Worm (Caenorhabditis elegans) whole organism, L1 larva: ENCODE measurements around the gene srn-1.

Experiments used
- ama-1 ChIP-seq: fragments of 150-350 bp; optimal IDR thresholded peaks from 2 replicates; lab custom pipeline; 2014
- ces-1 ChIP-seq: fragments of 150-350 bp; optimal IDR thresholded peaks from 2 replicates; lab custom pipeline; 2014; ENCODE audit warnings: missing biosample characterization, missing genetic modification reagents, missing genetic modification characterization
- elt-3 ChIP-seq, 6 experiments: fragments of 150-350 bp in 1 of 6; sonication (generic microtip); optimal IDR thresholded peaks; 2 replicates each; lab custom pipeline; 2017 to 2018; ENCODE audit warnings: missing biosample characterization in 6 of 6, missing genetic modification characterization in 6 of 6, inconsistent platforms in 1 of 6
- hpl-2 ChIP-seq: fragments of 150-350 bp; optimal IDR thresholded peaks from 2 replicates; lab custom pipeline; 2014; ENCODE audit warnings: missing biosample characterization, missing genetic modification reagents, missing genetic modification characterization
- irx-1 ChIP-seq: sonication (generic microtip); optimal IDR thresholded peaks from 2 replicates; lab custom pipeline; 2016; ENCODE audit warnings: missing genetic modification characterization, missing compliant biosample characterization
- mdl-1 ChIP-seq, 2 experiments: fragments of 150-350 bp; optimal IDR thresholded peaks; 2 replicates each; lab custom pipeline; 2014 to 2017; ENCODE audit warnings: missing biosample characterization in 2 of 2, missing genetic modification characterization in 2 of 2, inconsistent platforms in 1 of 2
- pqm-1 ChIP-seq: sonication (generic microtip); optimal IDR thresholded peaks from 3 replicates; lab custom pipeline; 2017; ENCODE audit warnings: missing biosample characterization, missing genetic modification characterization
- snpc-4 ChIP-seq: fragments of 150-350 bp; optimal IDR thresholded peaks from 2 replicates; lab custom pipeline; 2014; ENCODE audit warnings: missing biosample characterization, missing genetic modification characterization
- sup-37 ChIP-seq: fragments of 200-800 bp; sonication (Bioruptor generic); optimal IDR thresholded peaks from 2 replicates; lab custom pipeline; 2018; ENCODE audit warnings: mild to moderate bottlenecking, missing genetic modification characterization, missing compliant biosample characterization
- unc-30 ChIP-seq: sonication (generic microtip); optimal IDR thresholded peaks from 2 replicates; lab custom pipeline; 2017; ENCODE audit warnings: missing biosample characterization, missing genetic modification characterization
- zag-1 ChIP-seq: fragments of 150-350 bp; optimal IDR thresholded peaks from 2 replicates; lab custom pipeline; 2014; ENCODE audit warnings: missing biosample characterization, missing genetic modification characterization
- zip-4 ChIP-seq: fragments of 200-800 bp; sonication (Bioruptor generic); optimal IDR thresholded peaks from 2 replicates; lab custom pipeline; 2018; ENCODE audit warnings: mild to moderate bottlenecking, missing genetic modification characterization, moderate library complexity, missing compliant biosample characterization

DNA sequence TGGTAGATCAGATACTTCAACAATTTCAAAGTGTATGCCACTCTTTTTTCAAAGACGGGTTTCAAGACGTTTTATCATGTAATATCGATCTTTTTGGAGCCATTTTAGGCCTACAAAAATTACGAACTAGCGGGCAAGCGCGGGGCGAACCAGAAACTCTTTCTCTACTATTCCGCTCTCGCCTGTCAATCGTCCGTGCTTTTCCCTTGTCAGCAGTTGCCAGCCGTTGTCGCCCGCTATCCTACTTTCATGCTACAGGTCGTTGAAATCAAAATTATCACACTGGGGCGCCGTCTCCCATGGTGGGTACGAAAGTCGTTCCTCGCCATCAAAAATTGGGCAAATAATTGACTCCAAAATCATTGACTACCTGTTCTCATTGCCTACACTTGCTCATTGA, 14.8 kb upstream of the srn-1 start:
- TF ChIP-seq mdl-1 (tag; optimal IDR thresholded peaks at IDR 0.05; lab: Kevin White, UChicago): no peak
- no peak for TF ChIP-seq hpl-2
- no peak for TF ChIP-seq ama-1 (lab: Kevin White, UChicago)
- TF ChIP-seq sup-37 (GFP tag; lab: Kevin White, UChicago): no peak
- no peak for TF ChIP-seq pqm-1 (tag; lab: Kevin White, UChicago)
- no peak for TF ChIP-seq irx-1 (tag; lab: Kevin White, UChicago)
- no peak for TF ChIP-seq zip-4 (GFP tag; lab: Kevin White, UChicago)
- TF ChIP-seq zag-1 (tag; lab: Kevin White, UChicago): no peak
- TF ChIP-seq unc-30 (tag; lab: Kevin White, UChicago): no peak
- no peak for TF ChIP-seq elt-3 (tag; optimal IDR thresholded peaks at IDR 0.05; lab: Kevin White, UChicago)
- no peak for TF ChIP-seq snpc-4
- TF ChIP-seq ces-1 (GFP tag; lab: Kevin White, UChicago): no peak
